Fruit fly (Drosophila melanogaster) whole organism, embryonic: ENCODE data around the gene vsg.

ENCODE experiments used
- Atf3 ChIP-seq: fragments of 200-800 bp; sonication (Bioruptor generic); optimal IDR thresholded peaks from 3 replicates; lab custom pipeline; 2016; ENCODE audit warnings: missing biosample characterization, missing genetic modification characterization
- CG10321 ChIP-seq: fragments of 200-800 bp; sonication (Bioruptor generic); IDR thresholded peaks from 2 replicates; pipeline ENCODE4 v1.3.6; 2022; ENCODE audit warnings: missing biosample characterization, missing genetic modification characterization
- CG10462 ChIP-seq: fragments of 200-800 bp; sonication (Bioruptor generic); optimal IDR thresholded peaks from 2 replicates; lab custom pipeline; 2016; ENCODE audit warnings: missing biosample characterization, missing genetic modification characterization
- CG10565 ChIP-seq: fragments of 200-800 bp; sonication (Bioruptor generic); optimal IDR thresholded peaks from 3 replicates; lab custom pipeline; 2016; ENCODE audit warnings: missing biosample characterization, mild to moderate bottlenecking, missing genetic modification characterization
- CG12155 ChIP-seq: fragments of 200-800 bp; sonication (Bioruptor generic); optimal IDR thresholded peaks from 3 replicates; lab custom pipeline; 2016; ENCODE audit warnings: missing biosample characterization, missing genetic modification characterization
- CG13624 ChIP-seq: fragments of 200-800 bp; sonication (Bioruptor generic); optimal IDR thresholded peaks from 2 replicates; lab custom pipeline; 2016; ENCODE audit warnings: missing biosample characterization, missing genetic modification characterization
- CG13775 ChIP-seq: fragments of 200-800 bp; sonication (Bioruptor generic); optimal IDR thresholded peaks from 3 replicates; lab custom pipeline; 2017; ENCODE audit warnings: missing biosample characterization, mild to moderate bottlenecking, missing genetic modification characterization
- CG16815 ChIP-seq: fragments of 200-800 bp; sonication (Bioruptor generic); optimal IDR thresholded peaks from 3 replicates; lab custom pipeline; 2017; ENCODE audit warnings: missing biosample characterization, mild to moderate bottlenecking, missing genetic modification characterization
- CG17385 ChIP-seq: fragments of 200-800 bp; sonication (Bioruptor generic); optimal IDR thresholded peaks from 3 replicates; lab custom pipeline; 2018; ENCODE audit warnings: missing biosample characterization, mild to moderate bottlenecking, missing genetic modification characterization
- CG17802 ChIP-seq: fragments of 200-800 bp; sonication (Bioruptor generic); optimal IDR thresholded peaks from 2 replicates; lab custom pipeline; 2018; ENCODE audit warnings: missing biosample characterization, mild to moderate bottlenecking, missing genetic modification characterization, moderate library complexity
- CG18262 ChIP-seq: fragments of 200-800 bp; optimal IDR thresholded peaks from 3 replicates; lab custom pipeline; 2019; ENCODE audit warnings: missing biosample characterization, mild to moderate bottlenecking, missing genetic modification characterization, moderate library complexity
- CG2116 ChIP-seq: fragments of 200-800 bp; sonication (Bioruptor generic); optimal IDR thresholded peaks from 3 replicates; lab custom pipeline; 2018; ENCODE audit warnings: missing biosample characterization, mild to moderate bottlenecking, missing genetic modification characterization
- CG2889 ChIP-seq: fragments of 200-800 bp; sonication (Bioruptor generic); IDR thresholded peaks from 3 replicates; pipeline ENCODE4 v1.3.6; 2022; ENCODE audit warnings: missing biosample characterization, missing genetic modification characterization
- CG34224 ChIP-seq: fragments of 200-800 bp; sonication (Bioruptor generic); IDR thresholded peaks from 3 replicates; pipeline ENCODE4 v1.3.6; 2022; ENCODE audit warnings: missing biosample characterization, missing genetic modification characterization; ENCODE audit not compliant: partially characterized antibody
- CG3726 ChIP-seq: fragments of 200-800 bp; sonication (Bioruptor generic); IDR thresholded peaks from 3 replicates; pipeline ENCODE4, ENCODE4 v1.3.6; 2022; ENCODE audit warnings: missing biosample characterization, missing genetic modification characterization
- CG3995 ChIP-seq: fragments of 200-800 bp; sonication (Bioruptor generic); optimal IDR thresholded peaks from 3 replicates; lab custom pipeline; 2016; ENCODE audit warnings: missing biosample characterization, missing genetic modification characterization
- CG4328 ChIP-seq: fragments of 200-800 bp; sonication (Bioruptor generic); optimal IDR thresholded peaks from 3 replicates; lab custom pipeline; 2017; ENCODE audit warnings: missing biosample characterization, missing genetic modification reagents, missing genetic modification characterization
- CG4820 ChIP-seq: fragments of 200-800 bp; sonication (Bioruptor generic); optimal IDR thresholded peaks from 3 replicates; lab custom pipeline; 2016; ENCODE audit warnings: missing biosample characterization, missing genetic modification characterization
- CG5953 ChIP-seq: fragments of 200-800 bp; sonication (Bioruptor generic); IDR thresholded peaks from 2 replicates; pipeline ENCODE4 v1.3.6; 2022; ENCODE audit warnings: missing biosample characterization, missing genetic modification characterization
- CG9437 ChIP-seq: fragments of 200-800 bp; sonication (Bioruptor generic); optimal IDR thresholded peaks from 2 replicates; lab custom pipeline; 2018; ENCODE audit warnings: missing biosample characterization, mild to moderate bottlenecking, missing genetic modification characterization
- Chrac-16 ChIP-seq: fragments of 200-800 bp; sonication (Bioruptor generic); optimal IDR thresholded peaks from 3 replicates; lab custom pipeline; 2016; ENCODE audit warnings: missing biosample characterization, missing genetic modification characterization
- Hr39 ChIP-seq: fragments of >200 bp; optimal IDR thresholded peaks from 2 replicates; lab custom pipeline; 2017
- Hr78 ChIP-seq, 2 experiments: fragments of 200-800 bp in 1 of 2; fragments of >200 bp in 1 of 2; sonication (Bioruptor generic) in 1 of 2; optimal IDR thresholded peaks; 2 replicates each; lab custom pipeline; 2017 to 2019; ENCODE audit warnings: missing biosample characterization in 2 of 2, missing genetic modification characterization in 2 of 2, mild to moderate bottlenecking in 1 of 2, moderate library complexity in 1 of 2
- Neu2 ChIP-seq: fragments of 200-800 bp; sonication (Bioruptor generic); optimal IDR thresholded peaks from 3 replicates; lab custom pipeline; 2016; ENCODE audit warnings: missing biosample characterization, missing genetic modification characterization, borderline replicate concordance
- Six4 ChIP-seq: fragments of 200-800 bp; sonication (Bioruptor generic); optimal IDR thresholded peaks from 2 replicates; lab custom pipeline; 2016; ENCODE audit warnings: missing biosample characterization, missing genetic modification characterization
- Ssrp ChIP-seq: fragments of 200-800 bp; sonication (Bioruptor generic); optimal IDR thresholded peaks from 2 replicates; lab custom pipeline; 2018; ENCODE audit warnings: missing biosample characterization, mild to moderate bottlenecking, missing genetic modification characterization, moderate library complexity
- Usf ChIP-seq: fragments of 200-800 bp; sonication (Bioruptor generic); optimal IDR thresholded peaks from 2 replicates; lab custom pipeline; 2017; ENCODE audit warnings: missing genotype, missing biosample characterization, missing genetic modification characterization
- Xrp1 ChIP-seq: fragments of 200-800 bp; sonication (Bioruptor generic); IDR thresholded peaks from 2 replicates; pipeline ENCODE4 v1.3.6; 2022; ENCODE audit warnings: missing biosample characterization, missing genetic modification characterization
- YL-1 ChIP-seq: fragments of 200-800 bp; sonication (Bioruptor generic); optimal IDR thresholded peaks from 3 replicates; lab custom pipeline; 2017; ENCODE audit warnings: missing biosample characterization, mild to moderate bottlenecking, missing genetic modification characterization
- chif ChIP-seq, 2 experiments: fragments of 200-800 bp; sonication (Bioruptor generic); optimal IDR thresholded peaks; 3 replicates each; lab custom pipeline; 2016; ENCODE audit warnings: missing biosample characterization in 2 of 2, missing genetic modification characterization in 2 of 2
- da ChIP-seq: fragments of 200-800 bp; sonication (Bioruptor generic); optimal IDR thresholded peaks from 2 replicates; lab custom pipeline; 2016; ENCODE audit warnings: missing biosample characterization, missing genetic modification characterization
- dimm ChIP-seq: fragments of 200-800 bp; sonication (Bioruptor generic); IDR thresholded peaks from 2 replicates; pipeline ENCODE4 v1.3.6; 2022; ENCODE audit warnings: missing biosample characterization, missing genetic modification characterization
- gsb ChIP-seq: fragments of 200-800 bp; sonication (Bioruptor generic); IDR thresholded peaks from 2 replicates; pipeline ENCODE4 v1.3.6; 2022; ENCODE audit warnings: missing biosample characterization, missing genetic modification characterization
- insv ChIP-seq, 2 experiments: fragments of 200-800 bp; sonication (Bioruptor generic); optimal IDR thresholded peaks; 3 replicates each; lab custom pipeline; 2016 to 2018; ENCODE audit warnings: missing biosample characterization in 2 of 2, missing genetic modification characterization in 2 of 2
- jing ChIP-seq: fragments of 200-800 bp; sonication (Bioruptor generic); optimal IDR thresholded peaks from 2 replicates; lab custom pipeline; 2018; ENCODE audit warnings: missing biosample characterization, mild to moderate bottlenecking, missing genetic modification characterization
- nerfin-1 ChIP-seq: fragments of 200-800 bp; sonication (Bioruptor generic); optimal IDR thresholded peaks from 3 replicates; lab custom pipeline; 2019; ENCODE audit warnings: missing biosample characterization, mild to moderate bottlenecking, missing genetic modification characterization, moderate library complexity
- pan ChIP-seq, 4 experiments: fragments of >200 bp in 3 of 4; fragments of 200-800 bp in 1 of 4; sonication (Bioruptor generic) in 1 of 4; optimal IDR thresholded peaks in 3 of 4; IDR thresholded peaks in 1 of 4; 2 replicates each; pipeline versions ENCODE4 v1.3.6 to Lab custom; 2017 to 2022; ENCODE audit warnings: missing biosample characterization in 2 of 4, missing genetic modification characterization in 2 of 4, mixed read lengths in 1 of 4
- pros ChIP-seq: fragments of 200-800 bp; sonication (Bioruptor generic); optimal IDR thresholded peaks from 3 replicates; lab custom pipeline; 2019; ENCODE audit warnings: missing biosample characterization, mild to moderate bottlenecking, missing genetic modification characterization, moderate library complexity
- row ChIP-seq: fragments of 200-800 bp; sonication (Bioruptor generic); IDR thresholded peaks from 3 replicates; pipeline ENCODE4 v1.3.6; 2022; ENCODE audit warnings: missing biosample characterization, missing genetic modification characterization
- sens ChIP-seq: fragments of 200-800 bp; sonication (Bioruptor generic); peaks from one replicate; lab custom pipeline; 2016; ENCODE audit warnings: missing biosample characterization, missing genetic modification characterization
- so ChIP-seq: fragments of 200-800 bp; sonication (Bioruptor generic); IDR thresholded peaks from 3 replicates; pipeline ENCODE4 v1.3.6; 2022; ENCODE audit warnings: missing biosample characterization, missing genetic modification characterization
- tap ChIP-seq: fragments of 200-800 bp; optimal IDR thresholded peaks from 3 replicates; lab custom pipeline; 2019; ENCODE audit warnings: missing biosample characterization, mild to moderate bottlenecking, missing genetic modification characterization, moderate library complexity
- tio ChIP-seq: fragments of 200-800 bp; sonication (Bioruptor generic); optimal IDR thresholded peaks from 2 replicates; lab custom pipeline; 2017; ENCODE audit warnings: missing biosample characterization, missing genetic modification characterization, inconsistent platforms
- vfl ChIP-seq: fragments of 200-800 bp; sonication (Bioruptor generic); optimal IDR thresholded peaks from 2 replicates; lab custom pipeline; 2016; ENCODE audit warnings: missing biosample characterization, missing genetic modification characterization
- wek ChIP-seq: fragments of 200-800 bp; sonication (Bioruptor generic); optimal IDR thresholded peaks from 3 replicates; lab custom pipeline; 2018; ENCODE audit warnings: missing biosample characterization, mild to moderate bottlenecking, missing genetic modification characterization, moderate library complexity
- yki ChIP-seq: fragments of >200 bp; optimal IDR thresholded peaks from 3 replicates; lab custom pipeline; 2018
- z ChIP-seq: fragments of 200-800 bp; sonication (Bioruptor generic); IDR thresholded peaks from 3 replicates; pipeline ENCODE4 v1.3.6; 2022; ENCODE audit warnings: missing biosample characterization, missing genetic modification characterization

Gene vsg

dm6 chr3L:9692234-9692891, 21.8 kb upstream of the vsg start (continued):
- TF ChIP-seq Ssrp (no peak), CG17385 (GFP tag; lab: Kevin White, UChicago) (no peak), row (GFP tag; lab: Robert Waterston, UW) (no peak), pros (GFP tag; lab: Kevin White, UChicago) (no peak), Hr78 (GFP tag; optimal IDR thresholded peaks at IDR 0.05; lab: Kevin White, UChicago) (peak in 1 of 2 experiments; percentile 82)

DNA sequence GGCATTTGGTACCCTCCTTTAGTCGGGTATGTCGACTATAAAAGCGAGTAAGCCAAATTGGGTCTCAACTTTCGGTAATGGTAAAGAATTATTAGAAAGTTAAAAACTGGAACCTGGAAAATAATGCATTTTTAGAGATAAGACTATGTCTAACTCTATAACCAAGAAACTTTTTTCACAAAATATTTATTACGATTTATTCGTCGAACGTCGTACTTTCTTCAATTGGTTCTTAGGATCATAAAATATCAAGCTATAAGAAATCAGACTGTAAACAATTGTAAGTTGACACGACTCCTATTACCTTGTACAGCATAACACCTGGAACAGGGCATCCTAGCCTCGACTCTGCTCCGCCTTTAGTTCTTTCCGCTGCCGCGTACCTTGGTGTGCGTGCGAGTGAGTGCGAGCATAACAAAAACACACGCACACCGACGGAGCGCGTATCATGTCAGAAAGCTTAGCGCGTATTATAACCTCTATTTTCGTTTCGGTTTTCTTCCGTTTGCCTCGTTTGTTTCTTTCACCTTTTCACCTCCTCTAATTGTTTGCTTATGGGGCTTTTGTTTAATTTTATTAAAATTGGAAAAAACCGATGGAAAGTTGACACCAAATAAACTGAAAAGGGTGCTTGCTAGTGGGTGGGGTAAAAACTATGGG, 21.1 kb upstream of the vsg start:
- TF ChIP-seq CG4328 (peak; percentile 95), Ssrp (peak; percentile 96), Chrac-16 (GFP tag; lab: Kevin White, UChicago) (peak; percentile 95), sens (GFP tag; lab: Kevin White, UChicago) (peak; percentile 100), CG13624 (peak; percentile 98), dimm (GFP tag; lab: Robert Waterston, UW) (peak; percentile 79), CG3726 (GFP tag; lab: Robert Waterston, UW) (peak; percentile 86), Usf (peak; percentile 93), CG9437 (GFP tag; lab: Kevin White, UChicago) (peak; percentile 95), tio (GFP tag; lab: Kevin White, UChicago) (peak; percentile 98), CG2116 (peak; percentile 78), so (GFP tag; lab: Robert Waterston, UW) (peak; percentile 86; the same call in 2 of the 3 replicates), CG13775 (peak; percentile 97), pan (optimal IDR thresholded peaks at IDR 0.05; lab: Kevin White, UChicago) (no peak), pan (GFP tag; optimal IDR thresholded peaks at IDR 0.05 in 1 of 2, IDR thresholded peaks at IDR 0.05 in 1 of 2) (peak; percentile 27 to 83), CG12155 (GFP tag; lab: Kevin White, UChicago) (peak; percentile 94), CG2889 (GFP tag; lab: Robert Waterston, UW) (peak; percentile 79), da (GFP tag; lab: Kevin White, UChicago) (peak; percentile 94), Hr39 (no peak), CG17802 (tag; lab: Kevin White, UChicago) (peak; percentile 78), insv (GFP tag; optimal IDR thresholded peaks at IDR 0.05; lab: Kevin White, UChicago) (peak; percentile 61 to 67), vfl (peak; percentile 93), yki (lab: Kevin White, UChicago) (no peak), CG16815 (peak; percentile 96), wek (no peak), CG10321 (GFP tag; lab: Robert Waterston, UW) (peak; percentile 64), YL-1 (GFP tag; lab: Kevin White, UChicago) (peak; percentile 85), Six4 (GFP tag; lab: Kevin White, UChicago) (peak; percentile 94), CG10565 (peak; percentile 88), Atf3 (GFP tag; lab: Kevin White, UChicago) (peak; percentile 96), CG34224 (GFP tag; lab: Robert Waterston, UW) (no peak), z (GFP tag; lab: Robert Waterston, UW) (no peak), tap (tag; lab: Kevin White, UChicago) (peak; percentile 87), chif (GFP tag; optimal IDR thresholded peaks at IDR 0.05; lab: Kevin White, UChicago) (peak; percentile 96 to 98), CG3995 (peak; percentile 76), CG10462 (peak; percentile 93), CG5953 (GFP tag; lab: Robert Waterston, UW) (no peak; the same call in 1 of the 2 replicates), Neu2 (GFP tag; lab: Kevin White, UChicago) (peak; percentile 68), Xrp1 (GFP tag; lab: Robert Waterston, UW) (peak; percentile 89), CG18262 (peak; percentile 98), nerfin-1 (tag; lab: Kevin White, UChicago) (peak; percentile 91), CG4820 (GFP tag; lab: Kevin White, UChicago) (peak; percentile 96), gsb (GFP tag; lab: Robert Waterston, UW) (peak; percentile 70), jing (GFP tag; lab: Kevin White, UChicago) (peak; percentile 91)
